Worm (Caenorhabditis elegans): ENCODE data around the gene F40F8.12.

DNA sequence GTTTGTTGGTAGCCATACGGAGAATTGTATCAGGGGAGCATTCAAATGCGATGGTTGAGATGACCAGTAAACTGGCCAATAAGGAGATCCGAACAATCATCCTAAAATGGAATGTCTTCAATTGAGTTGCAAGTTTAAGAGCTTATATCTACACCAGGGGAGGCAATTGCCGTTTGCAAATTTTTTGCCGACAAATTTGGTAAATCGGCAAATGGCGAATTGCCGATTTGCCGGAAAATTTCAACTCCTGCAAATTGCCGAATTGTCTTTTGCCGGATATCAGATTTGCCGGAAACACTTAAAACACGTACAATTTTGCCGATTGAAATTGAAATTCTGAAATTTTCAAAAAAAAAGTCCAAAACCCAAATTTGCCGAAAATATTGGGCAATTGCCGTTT, 5.2 kb downstream of the F40F8.12 start, which contains the start of gene F40F8.5:
- no peak for TF ChIP-seq K11D2.4 (GFP tag; IDR thresholded peaks at IDR 0.05)
- TF ChIP-seq ama-1 (optimal IDR thresholded peaks at IDR 0.05), result no peak
- TF ChIP-seq ama-1 (GFP tag; optimal IDR thresholded peaks at IDR 0.05), result no peak
